Fruit fly (Drosophila melanogaster) whole organism, embryonic: ENCODE measurements around the gene awd.

ENCODE experiments used
- Asciz ChIP-seq: fragments of 200-800 bp; sonication (Bioruptor generic); optimal IDR thresholded peaks from 2 replicates; lab custom pipeline; 2017; ENCODE audit warnings: missing biosample characterization, mild to moderate bottlenecking, missing genetic modification characterization, missing genetic modification reagents
- CG10959 ChIP-seq: fragments of 200-800 bp; sonication (Bioruptor generic); IDR thresholded peaks from 2 replicates; pipeline ENCODE4 v1.3.6; 2022; ENCODE audit warnings: missing biosample characterization, missing genetic modification characterization
- CG12104 ChIP-seq: fragments of 200-800 bp; sonication (Bioruptor generic); optimal IDR thresholded peaks from 3 replicates; lab custom pipeline; 2016; ENCODE audit warnings: missing biosample characterization, missing genetic modification characterization
- CG13296 ChIP-seq: fragments of 200-800 bp; sonication (Bioruptor generic); optimal IDR thresholded peaks from 3 replicates; lab custom pipeline; 2018; ENCODE audit warnings: missing biosample characterization, mild to moderate bottlenecking, missing genetic modification characterization
- CG1529 ChIP-seq: fragments of 200-800 bp; sonication (Bioruptor generic); optimal IDR thresholded peaks from 3 replicates; lab custom pipeline; 2018; ENCODE audit warnings: missing biosample characterization, missing genetic modification characterization
- CG15479 ChIP-seq: fragments of 200-800 bp; sonication (Bioruptor generic); optimal IDR thresholded peaks from 3 replicates; lab custom pipeline; 2019; ENCODE audit warnings: missing biosample characterization, mild to moderate bottlenecking, missing genetic modification characterization, moderate library complexity
- CG1602 ChIP-seq: fragments of 200-800 bp; sonication (Bioruptor generic); optimal IDR thresholded peaks from 3 replicates; lab custom pipeline; 2016; ENCODE audit warnings: missing biosample characterization, missing genetic modification characterization
- CG1603 ChIP-seq: fragments of 200-800 bp; sonication (Bioruptor generic); optimal IDR thresholded peaks from 2 replicates; lab custom pipeline; 2019; ENCODE audit warnings: missing biosample characterization, mild to moderate bottlenecking, missing genetic modification characterization, moderate library complexity
- CG18599 ChIP-seq: fragments of 200-800 bp; sonication (Bioruptor generic); optimal IDR thresholded peaks from 3 replicates; lab custom pipeline; 2017; ENCODE audit warnings: missing biosample characterization, missing genetic modification characterization, mild to moderate bottlenecking, moderate library complexity, missing genetic modification reagents
- CG33213 ChIP-seq: fragments of 200-800 bp; sonication (Bioruptor generic); optimal IDR thresholded peaks from 3 replicates; lab custom pipeline; 2016; ENCODE audit warnings: missing biosample characterization, missing genetic modification characterization
- CG3407 ChIP-seq: fragments of 200-800 bp; sonication (Bioruptor generic); optimal IDR thresholded peaks from 2 replicates; lab custom pipeline; 2018; ENCODE audit warnings: missing biosample characterization, mild to moderate bottlenecking, missing genetic modification characterization
- CG4707 ChIP-seq: fragments of 200-800 bp; sonication (Bioruptor generic); optimal IDR thresholded peaks from 2 replicates; lab custom pipeline; 2018; ENCODE audit warnings: missing biosample characterization, mild to moderate bottlenecking, missing genetic modification characterization, moderate library complexity
- CG6765 ChIP-seq: fragments of 200-800 bp; sonication (Bioruptor generic); optimal IDR thresholded peaks from 3 replicates; lab custom pipeline; 2017; ENCODE audit warnings: missing biosample characterization, mild to moderate bottlenecking, missing genetic modification characterization
- CG6813 ChIP-seq: fragments of 200-800 bp; sonication (Bioruptor generic); optimal IDR thresholded peaks from 2 replicates; lab custom pipeline; 2017; ENCODE audit warnings: missing biosample characterization, missing genetic modification characterization, mild to moderate bottlenecking, moderate library complexity, missing genetic modification reagents
- CG7271 ChIP-seq: fragments of 200-800 bp; sonication (Bioruptor generic); optimal IDR thresholded peaks from 2 replicates; lab custom pipeline; 2018; ENCODE audit warnings: missing biosample characterization, mild to moderate bottlenecking, missing genetic modification characterization, moderate library complexity
- CG7839 ChIP-seq: fragments of 200-800 bp; sonication (Bioruptor generic); optimal IDR thresholded peaks from 3 replicates; lab custom pipeline; 2018; ENCODE audit warnings: missing biosample characterization, mild to moderate bottlenecking, missing genetic modification characterization, moderate library complexity
- CG7987 ChIP-seq: fragments of 200-800 bp; sonication (Bioruptor generic); optimal IDR thresholded peaks from 2 replicates; lab custom pipeline; 2018; ENCODE audit warnings: missing biosample characterization, mild to moderate bottlenecking, missing genetic modification characterization, moderate library complexity
- CG8359 ChIP-seq: fragments of 200-800 bp; sonication (Bioruptor generic); optimal IDR thresholded peaks from 2 replicates; lab custom pipeline; 2017; ENCODE audit warnings: missing biosample characterization, mild to moderate bottlenecking, missing genetic modification characterization, borderline replicate concordance
- CG8924 ChIP-seq: fragments of 200-800 bp; optimal IDR thresholded peaks from 3 replicates; lab custom pipeline; 2019; ENCODE audit warnings: missing biosample characterization, mild to moderate bottlenecking, missing genetic modification characterization, moderate library complexity
- CG9437 ChIP-seq: fragments of 200-800 bp; sonication (Bioruptor generic); optimal IDR thresholded peaks from 2 replicates; lab custom pipeline; 2018; ENCODE audit warnings: missing biosample characterization, mild to moderate bottlenecking, missing genetic modification characterization
- Dbx ChIP-seq: fragments of 200-800 bp; sonication (Bioruptor generic); IDR thresholded peaks from 3 replicates; pipeline ENCODE4 v1.3.6; 2022; ENCODE audit warnings: missing biosample characterization, missing genetic modification characterization
- Dp ChIP-seq: fragments of 200-800 bp; sonication (Bioruptor generic); optimal IDR thresholded peaks from 2 replicates; lab custom pipeline; 2018; ENCODE audit warnings: missing biosample characterization, mild to moderate bottlenecking, missing genetic modification characterization, moderate library complexity
- Fer3 ChIP-seq: fragments of 200-800 bp; sonication (Bioruptor generic); optimal IDR thresholded peaks from 2 replicates; lab custom pipeline; 2018; ENCODE audit warnings: missing biosample characterization, mild to moderate bottlenecking, missing genetic modification characterization, moderate library complexity
- HHEX ChIP-seq: fragments of 200-800 bp; sonication (Bioruptor generic); optimal IDR thresholded peaks from 3 replicates; lab custom pipeline; 2017; ENCODE audit warnings: missing biosample characterization, mild to moderate bottlenecking, missing genetic modification characterization, missing genetic modification reagents
- HLH3B ChIP-seq: fragments of 200-800 bp; sonication (Bioruptor generic); IDR thresholded peaks from 2 replicates; pipeline ENCODE4 v1.3.6; 2022; ENCODE audit warnings: missing biosample characterization, missing genetic modification characterization
- HLHmδ ChIP-seq: fragments of 200-800 bp; sonication (Bioruptor generic); optimal IDR thresholded peaks from 2 replicates; lab custom pipeline; 2018; ENCODE audit warnings: missing biosample characterization, mild to moderate bottlenecking, missing genetic modification characterization, moderate library complexity
- Hmr ChIP-seq: fragments of 200-800 bp; sonication (Bioruptor generic); optimal IDR thresholded peaks from 3 replicates; lab custom pipeline; 2017; ENCODE audit warnings: mild to moderate bottlenecking, missing biosample characterization, missing genetic modification reagents, missing genetic modification characterization
- Hr39 ChIP-seq: fragments of >200 bp; optimal IDR thresholded peaks from 2 replicates; lab custom pipeline; 2017
- Med ChIP-seq: fragments of 200-800 bp; sonication (Bioruptor generic); peaks from one replicate; lab custom pipeline; 2016; ENCODE audit warnings: missing biosample characterization, missing genetic modification characterization, mild to moderate bottlenecking, inconsistent platforms, moderate library complexity
- Nf-YB ChIP-seq: fragments of 200-800 bp; sonication (Bioruptor generic); optimal IDR thresholded peaks from 3 replicates; lab custom pipeline; 2019; ENCODE audit warnings: missing biosample characterization, mild to moderate bottlenecking, missing genetic modification characterization, moderate library complexity
- NfI ChIP-seq: fragments of 200-800 bp; sonication (Bioruptor generic); optimal IDR thresholded peaks from 3 replicates; lab custom pipeline; 2018; ENCODE audit warnings: missing biosample characterization, mild to moderate bottlenecking, missing genetic modification characterization, moderate library complexity
- Six4 ChIP-seq: fragments of 200-800 bp; sonication (Bioruptor generic); optimal IDR thresholded peaks from 2 replicates; lab custom pipeline; 2016; ENCODE audit warnings: missing biosample characterization, missing genetic modification characterization
- Xrp1 ChIP-seq: fragments of 200-800 bp; sonication (Bioruptor generic); IDR thresholded peaks from 2 replicates; pipeline ENCODE4 v1.3.6; 2022; ENCODE audit warnings: missing biosample characterization, missing genetic modification characterization
- ac ChIP-seq: fragments of 200-800 bp; sonication (Bioruptor generic); optimal IDR thresholded peaks from 3 replicates; lab custom pipeline; 2017; ENCODE audit warnings: missing biosample characterization, mild to moderate bottlenecking, missing genetic modification characterization
- ase ChIP-seq: fragments of 200-800 bp; sonication (Bioruptor generic); IDR thresholded peaks from 3 replicates; pipeline ENCODE4 v1.3.6; 2022; ENCODE audit warnings: missing biosample characterization, missing genetic modification characterization
- bsh ChIP-seq, 2 experiments: fragments of 200-800 bp; sonication (Bioruptor generic); optimal IDR thresholded peaks; 2 replicates each; lab custom pipeline; 2017 to 2018; ENCODE audit warnings: mild to moderate bottlenecking in 2 of 2, missing biosample characterization in 2 of 2, missing genetic modification characterization in 2 of 2, moderate library complexity in 1 of 2
- fd64A ChIP-seq: fragments of 200-800 bp; sonication (Bioruptor generic); optimal IDR thresholded peaks from 3 replicates; lab custom pipeline; 2018; ENCODE audit warnings: missing biosample characterization, mild to moderate bottlenecking, missing genetic modification characterization
- gem ChIP-seq: fragments of 200-800 bp; sonication (Bioruptor generic); optimal IDR thresholded peaks from 2 replicates; lab custom pipeline; 2019; ENCODE audit warnings: missing biosample characterization, mild to moderate bottlenecking, missing genetic modification characterization, moderate library complexity
- gfzf ChIP-seq: fragments of 200-800 bp; sonication (Bioruptor generic); optimal IDR thresholded peaks from 2 replicates; lab custom pipeline; 2016; ENCODE audit warnings: missing biosample characterization, mild to moderate bottlenecking, missing genetic modification characterization, moderate library complexity
- hkb ChIP-seq, 2 experiments: fragments of 200-800 bp in 1 of 2; fragments of >200 bp in 1 of 2; sonication (Bioruptor generic) in 1 of 2; IDR thresholded peaks in 1 of 2; optimal IDR thresholded peaks in 1 of 2; 2 replicates each; pipeline versions ENCODE4 v1.3.6 to Lab custom; 2017 to 2022; ENCODE audit warnings: missing biosample characterization in 1 of 2, missing genetic modification characterization in 1 of 2
- lab ChIP-seq: fragments of 200-800 bp; sonication (Bioruptor generic); optimal IDR thresholded peaks from 3 replicates; lab custom pipeline; 2017; ENCODE audit warnings: missing biosample characterization, missing genetic modification characterization, mild to moderate bottlenecking, moderate library complexity, missing genetic modification reagents
- onecut ChIP-seq: fragments of 200-800 bp; sonication (Bioruptor generic); IDR thresholded peaks from 2 replicates; pipeline ENCODE4 v1.3.6; 2022; ENCODE audit warnings: missing biosample characterization, missing genetic modification characterization
- pros ChIP-seq: fragments of 200-800 bp; sonication (Bioruptor generic); optimal IDR thresholded peaks from 3 replicates; lab custom pipeline; 2019; ENCODE audit warnings: missing biosample characterization, mild to moderate bottlenecking, missing genetic modification characterization, moderate library complexity
- pum ChIP-seq: fragments of 200-800 bp; sonication (Bioruptor generic); optimal IDR thresholded peaks from 2 replicates; lab custom pipeline; 2016; ENCODE audit warnings: missing biosample characterization, missing genetic modification characterization
- schlank ChIP-seq: fragments of 200-800 bp; sonication (Bioruptor generic); optimal IDR thresholded peaks from 2 replicates; lab custom pipeline; 2018; ENCODE audit warnings: missing biosample characterization, mild to moderate bottlenecking, missing genetic modification characterization
- sens ChIP-seq: fragments of 200-800 bp; sonication (Bioruptor generic); peaks from one replicate; lab custom pipeline; 2016; ENCODE audit warnings: missing biosample characterization, missing genetic modification characterization
- ttk ChIP-seq: fragments of 200-800 bp; sonication (Bioruptor generic); IDR thresholded peaks from 2 replicates; pipeline ENCODE4 v2.1.2; 2022; ENCODE audit warnings: missing biosample characterization, missing genetic modification characterization
- unpg ChIP-seq: fragments of 200-800 bp; sonication (Bioruptor generic); optimal IDR thresholded peaks from 3 replicates; lab custom pipeline; 2018; ENCODE audit warnings: missing biosample characterization, mild to moderate bottlenecking, missing genetic modification characterization, moderate library complexity

Gene awd

dm6 chr3R:31758587-31759167 is 12.8 kb upstream of the awd start, which contains the start of gene CG2187 (continued):
- TF ChIP-seq CG3407 (peak; percentile 0), Fer3 (tag; lab: Kevin White, UChicago) (peak; percentile 17), sens (peak; percentile 36), Xrp1 (GFP tag; lab: Robert Waterston, UW) (0 out of 2 replicates have a peak, but pooled peaks have one; percentile 30), CG7271 (tag; lab: Kevin White, UChicago) (no peak), HLHmδ (GFP tag; lab: Kevin White, UChicago) (no peak), CG9437 (GFP tag; lab: Kevin White, UChicago) (no peak), CG7987 (GFP tag; lab: Kevin White, UChicago) (peak; percentile 18), Dp (GFP tag; lab: Kevin White, UChicago) (no peak), Dbx (GFP tag; lab: Robert Waterston, UW) (peak; percentile 18; the same call in 1 of the 3 replicates), ac (GFP tag; lab: Kevin White, UChicago) (no peak), pum (GFP tag; lab: Kevin White, UChicago) (no peak), CG8359 (GFP tag; lab: Kevin White, UChicago) (no peak), CG15479 (GFP tag; lab: Kevin White, UChicago) (peak; percentile 27), CG1529 (GFP tag; lab: Kevin White, UChicago) (no peak), CG8924 (tag; lab: Kevin White, UChicago) (peak; percentile 6), CG7839 (tag; lab: Kevin White, UChicago) (no peak), NfI (no peak), CG6765 (peak; percentile 22), CG13296 (GFP tag; lab: Kevin White, UChicago) (peak; percentile 5), CG6813 (GFP tag; lab: Kevin White, UChicago) (peak; percentile 39), Nf-YB (GFP tag; lab: Kevin White, UChicago) (no peak), fd64A (GFP tag; lab: Kevin White, UChicago) (peak; percentile 46), pros (GFP tag; lab: Kevin White, UChicago) (no peak), HLH3B (peak; percentile 22; the same call in 1 of the 2 replicates), CG33213 (GFP tag; lab: Kevin White, UChicago) (no peak), HHEX (GFP tag; lab: Kevin White, UChicago) (peak; percentile 11), Med (GFP tag; lab: Kevin White, UChicago) (peak; percentile 75), Six4 (no peak), Asciz (GFP tag; lab: Kevin White, UChicago) (peak; percentile 21), schlank (tag; lab: Kevin White, UChicago) (peak; percentile 37), gem (tag; lab: Kevin White, UChicago) (no peak), unpg (GFP tag; lab: Kevin White, UChicago) (peak; percentile 16), onecut (peak; percentile 20; the same call in 1 of the 2 replicates), CG18599 (GFP tag; lab: Kevin White, UChicago) (peak; percentile 45), ttk (no peak), lab (GFP tag; lab: Kevin White, UChicago) (peak; percentile 60), CG10959 (GFP tag; lab: Robert Waterston, UW) (no peak), CG1602 (GFP tag; lab: Kevin White, UChicago) (no peak), bsh (GFP tag; optimal IDR thresholded peaks at IDR 0.05; lab: Kevin White, UChicago) (peak in 1 of 2 experiments; percentile 29), Hmr (GFP tag; lab: Kevin White, UChicago) (peak; percentile 17), CG1603 (tag; lab: Kevin White, UChicago) (peak; percentile 18), gfzf (no peak), CG12104 (GFP tag; lab: Kevin White, UChicago) (peak; percentile 12), Hr39 (lab: Kevin White, UChicago) (no peak), CG4707 (peak; percentile 3), ase (no peak), hkb (optimal IDR thresholded peaks at IDR 0.05; lab: Kevin White, UChicago) (no peak), hkb (GFP tag; IDR thresholded peaks at IDR 0.05; lab: Robert Waterston, UW) (peak; percentile 13; the same call in 1 of the 2 replicates)
